Fruit fly (Drosophila melanogaster) Kc167 (cell line): ENCODE measurements around the gene Eig71Ef.

Experiments
- Myc ChIP-seq: fragments of >200 bp; optimal IDR thresholded peaks from 2 replicates; lab custom pipeline; 2017; ENCODE audit warnings: missing external identifiers
- Sin3A ChIP-seq: fragments of >200 bp; optimal IDR thresholded peaks from 2 replicates; lab custom pipeline; 2018; ENCODE audit warnings: missing external identifiers
- h ChIP-seq: fragments of >200 bp; optimal IDR thresholded peaks from 3 replicates; lab custom pipeline; 2018; ENCODE audit warnings: missing external identifiers
- insv ChIP-seq: fragments of >200 bp; optimal IDR thresholded peaks from 3 replicates; lab custom pipeline; 2018; ENCODE audit warnings: missing external identifiers
- psq ChIP-seq: fragments of >200 bp; optimal IDR thresholded peaks from 2 replicates; lab custom pipeline; 2017; ENCODE audit warnings: missing external identifiers
- ttk ChIP-seq: sonication (Bioruptor generic); optimal IDR thresholded peaks from 2 replicates; lab custom pipeline; 2017; ENCODE audit warnings: missing external identifiers

Eig71Ef gene

dm6 chr3L:15672800-15673199 is 15.6 kb upstream of the Eig71Ef start:
- no peak for TF ChIP-seq psq (lab: Kevin White, UChicago)
- TF ChIP-seq Sin3A, result no peak
- TF ChIP-seq insv, result no peak
- no peak for TF ChIP-seq ttk
- TF ChIP-seq Myc, result no peak
- TF ChIP-seq h (lab: Kevin White, UChicago), result no peak

- TF ChIP-seq psq (lab: Kevin White, UChicago), result no peak
- TF ChIP-seq h (lab: Kevin White, UChicago), result no peak
- no peak for TF ChIP-seq Sin3A
- TF ChIP-seq ttk, result no peak
These were observed 13.3 kb upstream of the Eig71Ef start for dm6 chr3L:15670455-15670854.

- TF ChIP-seq Myc (no peak), ttk (no peak), insv (no peak), h (lab: Kevin White, UChicago) (no peak), Sin3A (no peak), psq (lab: Kevin White, UChicago) (no peak)
These were observed 12.7 kb upstream of the Eig71Ef start for dm6 chr3L:15669939-15670338.

- TF ChIP-seq insv (no peak), Sin3A (no peak), Myc (no peak), ttk (no peak), psq (lab: Kevin White, UChicago) (no peak), h (lab: Kevin White, UChicago) (no peak)
These were observed 8.6 kb upstream of the Eig71Ef start for dm6 chr3L:15665741-15666140.

- no peak for TF ChIP-seq h (lab: Kevin White, UChicago)
These were observed 7.1 kb upstream of the Eig71Ef start for dm6 chr3L:15664199-15664794.

dm6 chr3L:15662510-15662909 is 5.3 kb upstream of the Eig71Ef start:
- TF ChIP-seq insv (no peak), ttk (no peak), Myc (no peak), Sin3A (no peak), psq (lab: Kevin White, UChicago) (no peak), h (lab: Kevin White, UChicago) (no peak)

- no peak for TF ChIP-seq Myc
- TF ChIP-seq psq (lab: Kevin White, UChicago), result no peak
- no peak for TF ChIP-seq ttk
- TF ChIP-seq h (lab: Kevin White, UChicago), result no peak
- no peak for TF ChIP-seq insv
- no peak for TF ChIP-seq Sin3A
These were observed 4.4 kb upstream of the Eig71Ef start, which contains the start of gene CG43082 for dm6 chr3L:15661567-15661966. TSS of gene CG43082 (plus strand) at chr3L:15661867.

dm6 chr3L:15660915-15661314 is 3.7 kb upstream of the Eig71Ef start, which contains the start of the genes Eig71Ej and Eig71Ek:
TSS of gene Eig71Ej (minus strand) at chr3L:15661015.
TSS of gene Eig71Ek (plus strand) at chr3L:15661248.
- TF ChIP-seq Myc (no peak), Sin3A (no peak), insv (no peak), ttk (no peak), psq (lab: Kevin White, UChicago) (no peak)

dm6 chr3L:15659341-15659740 is 2.2 kb upstream of the Eig71Ef start, which contains the start of the genes Eig71Eh and Eig71Ei:
TSS of gene Eig71Eh (minus strand) at chr3L:15659441.
TSS of gene Eig71Ei (plus strand) at chr3L:15659707.
- TF ChIP-seq Myc (no peak), psq (lab: Kevin White, UChicago) (no peak)

dm6 chr3L:15655910-15656309 is 1.3 kb downstream of the Eig71Ef start, which contains the start of gene Eig71Ee:
TSS of gene Eig71Ee (minus strand) at chr3L:15656010.
- TF ChIP-seq Sin3A, result no peak
- TF ChIP-seq Myc, result no peak
- TF ChIP-seq h (lab: Kevin White, UChicago), result no peak
- no peak for TF ChIP-seq psq (lab: Kevin White, UChicago)
- TF ChIP-seq insv, result no peak
- no peak for TF ChIP-seq ttk

dm6 chr3L:15652154-15652553 is 5.0 kb downstream of the Eig71Ef start, which contains the start of the genes Eig71Ec and Eig71Ed:
TSS of gene Eig71Ec (minus strand) at chr3L:15652254.
TSS of gene Eig71Ed (plus strand) at chr3L:15652537.
- TF ChIP-seq Sin3A (no peak), psq (lab: Kevin White, UChicago) (no peak), Myc (no peak), insv (no peak), ttk (no peak), h (lab: Kevin White, UChicago) (no peak)

- TF ChIP-seq psq (lab: Kevin White, UChicago) (no peak), insv (no peak), Sin3A (no peak), Myc (no peak), ttk (no peak), h (lab: Kevin White, UChicago) (no peak)
These were observed 6.6 kb downstream of the Eig71Ef start, which contains the start of gene CG43084 for dm6 chr3L:15650552-15650951. TSS of gene CG43084 (plus strand) at chr3L:15650852.

- no peak for TF ChIP-seq h (lab: Kevin White, UChicago)
- no peak for TF ChIP-seq Sin3A
- no peak for TF ChIP-seq insv
- TF ChIP-seq ttk, result no peak
- TF ChIP-seq Myc, result no peak
- TF ChIP-seq psq (lab: Kevin White, UChicago), result no peak
These were observed 7.6 kb downstream of the Eig71Ef start, which contains the start of the genes Eig71Ea and Eig71Eb for dm6 chr3L:15649561-15649960. TSS of gene Eig71Ea (minus strand) at chr3L:15649661. TSS of gene Eig71Eb (plus strand) at chr3L:15649936.
